Worm (Caenorhabditis elegans) whole organism, late embryonic: Measurements from ENCODE around the gene F49C5.9.

ENCODE experiments used
- C38D4.7 ChIP-seq: fragments of 200-800 bp; sonication (Bioruptor generic); optimal IDR thresholded peaks from 2 replicates; lab custom pipeline; 2018; ENCODE audit warnings: mild to moderate bottlenecking, missing genetic modification characterization, moderate library complexity, missing compliant biosample characterization
- K02D7.2 ChIP-seq: sonication (generic microtip); optimal IDR thresholded peaks from 2 replicates; lab custom pipeline; 2017; ENCODE audit warnings: mild to moderate bottlenecking, missing genetic modification characterization, missing compliant biosample characterization
- ceh-14 ChIP-seq: sonication (generic microtip); optimal IDR thresholded peaks from 2 replicates; lab custom pipeline; 2016; ENCODE audit warnings: missing genotype, missing genetic modification characterization, missing compliant biosample characterization
- ceh-18 ChIP-seq: sonication (generic microtip); optimal IDR thresholded peaks from 2 replicates; lab custom pipeline; 2016; ENCODE audit warnings: missing genetic modification characterization, missing compliant biosample characterization
- ceh-19 ChIP-seq: fragments of 200-800 bp; sonication (Bioruptor generic); optimal IDR thresholded peaks from 2 replicates; lab custom pipeline; 2018; ENCODE audit warnings: mild to moderate bottlenecking, missing genetic modification characterization, missing compliant biosample characterization
- ceh-2 ChIP-seq: sonication (generic microtip); optimal IDR thresholded peaks from 2 replicates; lab custom pipeline; 2016; ENCODE audit warnings: missing genotype, missing genetic modification characterization, missing compliant biosample characterization
- ceh-22 ChIP-seq: sonication (generic microtip); optimal IDR thresholded peaks from 2 replicates; lab custom pipeline; 2017; ENCODE audit warnings: missing biosample characterization, missing genetic modification characterization
- ceh-30 ChIP-seq: fragments of 150-350 bp; optimal IDR thresholded peaks from 2 replicates; lab custom pipeline; 2014; ENCODE audit warnings: missing biosample characterization, missing genetic modification characterization
- ceh-31 ChIP-seq: sonication (generic microtip); optimal IDR thresholded peaks from 2 replicates; lab custom pipeline; 2016; ENCODE audit warnings: missing genetic modification characterization, missing compliant biosample characterization
- ceh-48 ChIP-seq: sonication (generic microtip); optimal IDR thresholded peaks from 2 replicates; lab custom pipeline; 2016; ENCODE audit warnings: missing genetic modification characterization, inconsistent platforms, missing compliant biosample characterization
- dmd-4 ChIP-seq: sonication (generic microtip); optimal IDR thresholded peaks from 2 replicates; lab custom pipeline; 2016; ENCODE audit warnings: borderline replicate concordance, missing genetic modification characterization, missing compliant biosample characterization
- dve-1 ChIP-seq: sonication (generic microtip); optimal IDR thresholded peaks from 2 replicates; lab custom pipeline; 2017; ENCODE audit warnings: antibody characterized with exemption, mild to moderate bottlenecking, missing genetic modification characterization, missing compliant biosample characterization
- elt-2 ChIP-seq: sonication (generic microtip); optimal IDR thresholded peaks from 2 replicates; lab custom pipeline; 2016; ENCODE audit warnings: missing genetic modification reagents, missing genetic modification characterization, missing compliant biosample characterization
- elt-4 ChIP-seq: sonication (generic microtip); optimal IDR thresholded peaks from 2 replicates; lab custom pipeline; 2016; ENCODE audit warnings: missing genetic modification characterization, missing compliant biosample characterization
- fax-1 ChIP-seq: sonication (generic microtip); optimal IDR thresholded peaks from 2 replicates; lab custom pipeline; 2016; ENCODE audit warnings: missing genotype, missing genetic modification characterization, missing compliant biosample characterization
- fkh-6 ChIP-seq: sonication (generic microtip); optimal IDR thresholded peaks from 2 replicates; lab custom pipeline; 2016; ENCODE audit warnings: missing genetic modification characterization, missing compliant biosample characterization
- gmeb-2 ChIP-seq: sonication (generic microtip); optimal IDR thresholded peaks from 2 replicates; lab custom pipeline; 2016; ENCODE audit warnings: missing genetic modification characterization, inconsistent platforms, missing compliant biosample characterization
- hlh-6 ChIP-seq: sonication (generic microtip); optimal IDR thresholded peaks from 2 replicates; lab custom pipeline; 2016; ENCODE audit warnings: missing genotype, missing genetic modification characterization, missing compliant biosample characterization
- lim-6 ChIP-seq: sonication (generic microtip); optimal IDR thresholded peaks from 2 replicates; lab custom pipeline; 2016; ENCODE audit warnings: missing genetic modification characterization, missing compliant biosample characterization
- lin-11 ChIP-seq: fragments of 200-800 bp; sonication (Bioruptor generic); optimal IDR thresholded peaks from 2 replicates; lab custom pipeline; 2018; ENCODE audit warnings: mild to moderate bottlenecking, missing genetic modification characterization, missing compliant biosample characterization
- nfya-1 ChIP-seq: sonication (generic microtip); optimal IDR thresholded peaks from 2 replicates; lab custom pipeline; 2017; ENCODE audit warnings: missing genetic modification characterization, mild to moderate bottlenecking, missing compliant biosample characterization, antibody characterized with exemption, moderate library complexity
- nhr-11 ChIP-seq: fragments of 150-350 bp; optimal IDR thresholded peaks from 2 replicates; lab custom pipeline; 2014; ENCODE audit warnings: missing biosample characterization, missing genetic modification characterization
- npax-4 ChIP-seq: sonication (generic microtip); optimal IDR thresholded peaks from 2 replicates; lab custom pipeline; 2016; ENCODE audit warnings: missing genetic modification characterization, missing compliant biosample characterization
- odd-2 ChIP-seq: sonication (generic microtip); optimal IDR thresholded peaks from 2 replicates; lab custom pipeline; 2017; ENCODE audit warnings: antibody characterized with exemption, mild to moderate bottlenecking, missing genetic modification characterization, missing compliant biosample characterization
- pag-3 ChIP-seq: sonication (generic microtip); optimal IDR thresholded peaks from 2 replicates; lab custom pipeline; 2016; ENCODE audit warnings: missing compliant biosample characterization, missing genetic modification characterization, borderline replicate concordance
- pax-1 ChIP-seq: fragments of 150-350 bp; optimal IDR thresholded peaks from 2 replicates; lab custom pipeline; 2014; ENCODE audit warnings: missing biosample characterization, missing genetic modification characterization
- pha-2 ChIP-seq: sonication (generic microtip); optimal IDR thresholded peaks from 2 replicates; lab custom pipeline; 2017; ENCODE audit warnings: mild to moderate bottlenecking, missing genetic modification characterization, missing compliant biosample characterization
- pqm-1 ChIP-seq: sonication (generic microtip); optimal IDR thresholded peaks from 2 replicates; lab custom pipeline; 2016; ENCODE audit warnings: missing genetic modification characterization, missing compliant biosample characterization
- pros-1 ChIP-seq: fragments of 150-350 bp; optimal IDR thresholded peaks from 2 replicates; lab custom pipeline; 2014; ENCODE audit warnings: missing biosample characterization, missing genetic modification reagents, missing genetic modification characterization
- rnt-1 ChIP-seq: sonication (generic microtip); optimal IDR thresholded peaks from 2 replicates; lab custom pipeline; 2016; ENCODE audit warnings: missing genetic modification characterization, missing compliant biosample characterization
- sox-2 ChIP-seq: fragments of 200-800 bp; sonication (Bioruptor generic); IDR thresholded peaks from 2 replicates; pipeline ENCODE4 v1.3.6; 2022; ENCODE audit warnings: missing genetic modification reagents, missing genetic modification characterization, missing compliant biosample characterization
- syd-9 ChIP-seq: sonication (generic microtip); optimal IDR thresholded peaks from 2 replicates; lab custom pipeline; 2016; ENCODE audit warnings: mild to moderate bottlenecking, missing genetic modification characterization, moderate library complexity, missing compliant biosample characterization
- ttx-3 ChIP-seq: sonication (generic microtip); optimal IDR thresholded peaks from 2 replicates; lab custom pipeline; 2016; ENCODE audit warnings: missing genetic modification reagents, missing genetic modification characterization, missing compliant biosample characterization
- unc-3 ChIP-seq, 2 experiments: fragments of 200-800 bp in 1 of 2; sonication (Bioruptor generic) in 1 of 2; sonication (generic microtip) in 1 of 2; conservative IDR thresholded peaks in 1 of 2; optimal IDR thresholded peaks in 1 of 2; 2 replicates each; pipeline versions ENCODE4 v1.3.6 to Lab custom; 2016 to 2022; ENCODE audit warnings: missing compliant biosample characterization in 2 of 2, missing genetic modification characterization in 2 of 2, missing genetic modification reagents in 1 of 2
- zip-5 ChIP-seq: sonication (generic microtip); optimal IDR thresholded peaks from 2 replicates; lab custom pipeline; 2016; ENCODE audit warnings: missing genetic modification characterization, missing compliant biosample characterization

The F49C5.9 gene

DNA sequence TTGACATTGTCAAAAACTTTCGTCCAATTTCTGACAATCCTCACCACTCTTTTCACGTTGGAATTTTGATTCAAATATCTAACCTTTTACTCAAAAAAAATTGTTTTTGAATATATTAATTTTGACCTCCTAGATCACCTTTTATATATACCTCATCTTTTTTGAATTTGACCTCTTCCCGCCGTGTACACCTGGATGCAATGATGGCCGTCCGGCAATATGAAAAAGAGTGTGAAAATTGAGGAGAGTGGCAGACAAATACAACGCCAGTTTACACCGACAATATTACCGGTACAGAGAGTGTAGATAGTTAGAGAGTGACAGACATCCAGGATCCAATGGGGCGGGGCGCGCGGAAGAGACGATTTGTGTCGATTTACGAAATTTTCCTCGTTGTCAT, 24.8 kb downstream of the F49C5.9 start, which contains the start of gene ceh-99:
TSS of gene ceh-99 (plus strand) at position 366 of the 400 bp plus-strand sequence.
- TF ChIP-seq ceh-19, result no peak
- no peak for TF ChIP-seq ceh-31 (tag; lab: Kevin White, UChicago)
- TF ChIP-seq pqm-1 (tag; lab: Kevin White, UChicago), result no peak
- TF ChIP-seq npax-4 (tag; lab: Kevin White, UChicago), result no peak
- TF ChIP-seq elt-2 (tag; lab: Kevin White, UChicago), result no peak
- no peak for TF ChIP-seq pha-2
- TF ChIP-seq fax-1 (tag; lab: Kevin White, UChicago), result no peak

DNA sequence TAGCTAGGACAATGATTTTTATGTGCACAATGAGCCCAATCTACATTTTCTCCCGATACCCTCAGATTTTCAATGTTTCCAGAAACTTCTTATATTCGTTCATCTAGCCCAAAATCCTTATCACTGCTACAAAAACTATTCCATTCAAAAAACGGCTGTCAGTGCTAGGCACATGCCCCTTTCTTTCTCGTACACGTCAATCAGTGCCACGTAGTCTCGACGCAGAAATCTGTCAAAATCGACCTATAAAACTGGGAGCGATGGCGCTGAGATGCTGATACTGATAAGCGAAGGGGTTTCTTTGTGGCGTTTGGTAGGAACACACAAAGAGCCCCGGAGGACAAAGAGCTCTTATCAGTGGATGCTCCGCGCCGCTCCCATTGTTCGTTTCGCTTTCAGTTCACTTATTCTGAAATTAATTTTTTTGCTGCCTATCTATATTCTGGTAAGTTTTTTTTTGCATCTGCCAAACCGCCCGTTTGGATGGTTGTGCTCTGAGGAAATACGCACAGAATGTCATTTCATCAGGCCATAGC, 25.6 kb downstream of the F49C5.9 start, which contains the start of gene srh-70:
TSS of gene srh-70 (minus strand) at position 51 of the 536 bp plus-strand sequence.
- TF ChIP-seq nfya-1 (tag; lab: Kevin White, UChicago) (no peak), pag-3 (tag; lab: Kevin White, UChicago) (no peak), fkh-6 (tag; lab: Kevin White, UChicago) (no peak), lim-6 (tag; lab: Kevin White, UChicago) (no peak), rnt-1 (tag; lab: Kevin White, UChicago) (no peak), pros-1 (tag; lab: Kevin White, UChicago) (no peak), elt-2 (tag; lab: Kevin White, UChicago) (no peak), ceh-2 (no peak)

DNA sequence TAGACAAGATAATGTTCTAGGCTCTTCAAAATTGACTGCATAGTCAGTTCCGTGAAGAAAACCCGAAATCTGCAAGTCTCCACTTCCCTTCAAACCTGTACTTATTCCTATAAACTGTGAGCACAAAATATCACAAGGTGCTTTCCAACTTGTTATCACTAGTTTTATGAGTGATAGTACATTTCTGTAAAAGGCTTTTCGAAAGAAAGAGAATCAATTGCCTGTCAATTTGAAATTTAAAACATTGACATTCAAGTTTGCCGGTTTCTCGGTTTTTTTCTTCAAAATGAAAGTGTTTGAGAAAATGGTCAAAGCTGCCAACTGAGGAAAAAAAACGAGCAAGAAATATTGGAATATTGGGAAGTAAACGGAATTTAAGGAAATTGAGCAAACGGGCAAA, 26.4 kb downstream of the F49C5.9 start:
- TF ChIP-seq ceh-48 (tag; lab: Kevin White, UChicago) (no peak), C38D4.7 (GFP tag; lab: Kevin White, UChicago) (no peak), dmd-4 (tag; lab: Kevin White, UChicago) (no peak), dve-1 (no peak), nhr-11 (tag; lab: Kevin White, UChicago) (no peak), ceh-18 (tag; lab: Kevin White, UChicago) (no peak), pha-2 (no peak), odd-2 (tag; lab: Kevin White, UChicago) (no peak), elt-4 (tag; lab: Kevin White, UChicago) (no peak), fkh-6 (tag; lab: Kevin White, UChicago) (no peak), pax-1 (tag; lab: Kevin White, UChicago) (no peak)

DNA sequence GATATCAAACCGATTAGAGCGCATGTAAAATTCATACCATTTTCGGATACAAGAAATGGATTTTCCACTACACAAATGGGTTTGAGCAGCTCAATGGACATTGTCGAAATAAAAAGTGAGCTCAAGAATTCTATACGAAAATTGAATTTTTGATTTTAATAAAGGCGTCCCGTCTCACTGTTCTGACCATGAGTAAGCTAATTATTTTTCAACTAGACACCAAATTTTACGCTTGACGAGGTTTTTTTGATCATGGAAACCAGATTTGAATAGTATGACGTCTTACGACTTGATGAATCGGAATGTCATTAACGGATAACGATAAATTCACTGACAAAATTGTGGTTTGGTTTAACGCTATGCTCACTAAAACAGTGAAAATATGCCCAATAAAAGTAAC, 28.1 kb downstream of the F49C5.9 start, which contains the start of gene srh-61:
TSS of gene srh-61 (minus strand) at position 101 of the 400 bp plus-strand sequence.
- TF ChIP-seq lin-11 (tag; lab: Kevin White, UChicago) (no peak), ceh-31 (tag; lab: Kevin White, UChicago) (no peak), hlh-6 (tag; lab: Kevin White, UChicago) (no peak), nfya-1 (tag; lab: Kevin White, UChicago) (no peak), ttx-3 (tag; lab: Kevin White, UChicago) (no peak), dve-1 (no peak), sox-2 (GFP tag; lab: Robert Waterston, UW) (no peak)

DNA sequence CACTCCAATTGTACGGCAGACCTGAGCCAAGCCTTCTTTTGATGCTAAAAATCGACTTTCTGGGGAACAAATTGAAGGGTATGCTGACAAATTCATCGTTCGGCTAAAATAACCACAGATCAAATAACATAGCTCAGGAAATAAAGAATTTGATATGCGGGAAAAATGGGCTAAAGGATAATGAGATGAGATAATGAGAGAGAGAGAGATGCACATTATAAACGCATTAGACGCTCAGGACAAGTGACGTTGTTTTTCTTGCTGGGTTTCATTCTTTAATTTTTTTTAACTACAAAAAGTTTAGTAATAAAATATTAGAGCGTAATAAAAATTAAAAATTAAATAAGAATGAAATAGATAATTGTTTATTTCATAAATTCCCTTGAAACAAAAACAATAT, 29.8 kb downstream of the F49C5.9 start, which contains the start of gene srh-69:
TSS of gene srh-69 (minus strand) at position 101 of the 400 bp plus-strand sequence.
- no peak for TF ChIP-seq rnt-1 (tag; lab: Kevin White, UChicago)
- TF ChIP-seq zip-5, result no peak
- TF ChIP-seq ceh-30 (tag; lab: Kevin White, UChicago), result no peak
- TF ChIP-seq syd-9, result no peak
- TF ChIP-seq unc-3 (GFP tag; conservative IDR thresholded peaks at IDR 0.05; lab: Robert Waterston, UW), result no peak
- no peak for TF ChIP-seq unc-3 (tag; optimal IDR thresholded peaks at IDR 0.05; lab: Kevin White, UChicago)
- TF ChIP-seq npax-4 (tag; lab: Kevin White, UChicago), result no peak
- TF ChIP-seq dve-1, result no peak
- TF ChIP-seq ceh-22 (tag; lab: Kevin White, UChicago), result no peak
- no peak for TF ChIP-seq ceh-48 (tag; lab: Kevin White, UChicago)
- TF ChIP-seq dmd-4 (tag; lab: Kevin White, UChicago), result no peak
- no peak for TF ChIP-seq ceh-18 (tag; lab: Kevin White, UChicago)
- no peak for TF ChIP-seq K02D7.2 (tag; lab: Kevin White, UChicago)
- TF ChIP-seq ceh-14 (tag; lab: Kevin White, UChicago), result no peak
- no peak for TF ChIP-seq gmeb-2
- no peak for TF ChIP-seq C38D4.7 (GFP tag; lab: Kevin White, UChicago)
- TF ChIP-seq pha-2, result no peak
- TF ChIP-seq lim-6 (tag; lab: Kevin White, UChicago), result no peak
